Worm (Caenorhabditis elegans) whole organism, late embryonic: ENCODE data around the gene cdk-1.

Source experiments
- C08G9.2 ChIP-seq: sonication (generic microtip); optimal IDR thresholded peaks from 2 replicates; lab custom pipeline; 2016; ENCODE audit warnings: mild to moderate bottlenecking, missing genetic modification characterization, moderate library complexity, missing compliant biosample characterization
- C38D4.7 ChIP-seq: fragments of 200-800 bp; sonication (Bioruptor generic); optimal IDR thresholded peaks from 2 replicates; lab custom pipeline; 2018; ENCODE audit warnings: mild to moderate bottlenecking, missing genetic modification characterization, moderate library complexity, missing compliant biosample characterization
- K02D7.2 ChIP-seq: sonication (generic microtip); optimal IDR thresholded peaks from 2 replicates; lab custom pipeline; 2017; ENCODE audit warnings: mild to moderate bottlenecking, missing genetic modification characterization, missing compliant biosample characterization
- K09A11.1 ChIP-seq: sonication (generic microtip); optimal IDR thresholded peaks from 2 replicates; lab custom pipeline; 2017; ENCODE audit warnings: antibody characterized with exemption, mild to moderate bottlenecking, missing genetic modification characterization, missing compliant biosample characterization; ENCODE audit not compliant: insufficient read depth
- T23F11.4 ChIP-seq: fragments of 200-800 bp; sonication (Bioruptor generic); optimal IDR thresholded peaks from 2 replicates; lab custom pipeline; 2018; ENCODE audit warnings: mild to moderate bottlenecking, missing genetic modification characterization, missing compliant biosample characterization
- ahr-1 ChIP-seq: sonication (generic microtip); optimal IDR thresholded peaks from 2 replicates; lab custom pipeline; 2016; ENCODE audit warnings: missing genetic modification characterization, missing compliant biosample characterization
- ama-1 ChIP-seq: fragments of 150-350 bp; optimal IDR thresholded peaks from 2 replicates; lab custom pipeline; 2014
- ceh-14 ChIP-seq: sonication (generic microtip); optimal IDR thresholded peaks from 2 replicates; lab custom pipeline; 2016; ENCODE audit warnings: missing genotype, missing genetic modification characterization, missing compliant biosample characterization
- ceh-18 ChIP-seq: sonication (generic microtip); optimal IDR thresholded peaks from 2 replicates; lab custom pipeline; 2016; ENCODE audit warnings: missing genetic modification characterization, missing compliant biosample characterization
- ceh-24 ChIP-seq: sonication (generic microtip); optimal IDR thresholded peaks from 2 replicates; lab custom pipeline; 2016; ENCODE audit warnings: mild to moderate bottlenecking, missing genetic modification characterization, missing compliant biosample characterization
- ceh-30 ChIP-seq: fragments of 150-350 bp; optimal IDR thresholded peaks from 2 replicates; lab custom pipeline; 2014; ENCODE audit warnings: missing biosample characterization, missing genetic modification characterization
- ceh-34 ChIP-seq: sonication (generic microtip); optimal IDR thresholded peaks from 2 replicates; lab custom pipeline; 2016; ENCODE audit warnings: mild to moderate bottlenecking, missing genetic modification characterization, missing compliant biosample characterization
- ceh-48 ChIP-seq: sonication (generic microtip); optimal IDR thresholded peaks from 2 replicates; lab custom pipeline; 2016; ENCODE audit warnings: missing genetic modification characterization, inconsistent platforms, missing compliant biosample characterization
- che-1 ChIP-seq: sonication (generic microtip); optimal IDR thresholded peaks from 2 replicates; lab custom pipeline; 2016; ENCODE audit warnings: mild to moderate bottlenecking, missing genetic modification characterization, missing compliant biosample characterization
- dmd-4 ChIP-seq: sonication (generic microtip); optimal IDR thresholded peaks from 2 replicates; lab custom pipeline; 2016; ENCODE audit warnings: borderline replicate concordance, missing genetic modification characterization, missing compliant biosample characterization
- elt-2 ChIP-seq: sonication (generic microtip); optimal IDR thresholded peaks from 2 replicates; lab custom pipeline; 2016; ENCODE audit warnings: missing genetic modification reagents, missing genetic modification characterization, missing compliant biosample characterization
- elt-4 ChIP-seq: sonication (generic microtip); optimal IDR thresholded peaks from 2 replicates; lab custom pipeline; 2016; ENCODE audit warnings: missing genetic modification characterization, missing compliant biosample characterization
- fkh-6 ChIP-seq: sonication (generic microtip); optimal IDR thresholded peaks from 2 replicates; lab custom pipeline; 2016; ENCODE audit warnings: missing genetic modification characterization, missing compliant biosample characterization
- gmeb-2 ChIP-seq: sonication (generic microtip); optimal IDR thresholded peaks from 2 replicates; lab custom pipeline; 2016; ENCODE audit warnings: missing genetic modification characterization, inconsistent platforms, missing compliant biosample characterization
- hlh-13 ChIP-seq: fragments of 200-800 bp; sonication (Bioruptor generic); optimal IDR thresholded peaks from 2 replicates; lab custom pipeline; 2018; ENCODE audit warnings: mild to moderate bottlenecking, missing genetic modification characterization, missing compliant biosample characterization
- hlh-15 ChIP-seq: sonication (generic microtip); optimal IDR thresholded peaks from 2 replicates; lab custom pipeline; 2016; ENCODE audit warnings: missing genetic modification characterization, missing compliant biosample characterization
- hlh-30 ChIP-seq: sonication (generic microtip); optimal IDR thresholded peaks from 2 replicates; lab custom pipeline; 2017; ENCODE audit warnings: antibody characterized with exemption, missing genetic modification characterization, missing compliant biosample characterization; ENCODE audit not compliant: insufficient read depth
- hlh-6 ChIP-seq: sonication (generic microtip); optimal IDR thresholded peaks from 2 replicates; lab custom pipeline; 2016; ENCODE audit warnings: missing genotype, missing genetic modification characterization, missing compliant biosample characterization
- hlh-8 ChIP-seq: sonication (generic microtip); optimal IDR thresholded peaks from 2 replicates; lab custom pipeline; 2016; ENCODE audit warnings: missing genotype, missing genetic modification characterization, missing compliant biosample characterization
- mec-3 ChIP-seq: sonication (generic microtip); optimal IDR thresholded peaks from 2 replicates; lab custom pipeline; 2016; ENCODE audit warnings: borderline replicate concordance, missing genetic modification characterization, missing compliant biosample characterization
- nfya-1 ChIP-seq: sonication (generic microtip); optimal IDR thresholded peaks from 2 replicates; lab custom pipeline; 2017; ENCODE audit warnings: missing genetic modification characterization, mild to moderate bottlenecking, missing compliant biosample characterization, antibody characterized with exemption, moderate library complexity
- nhr-232 ChIP-seq: sonication (generic microtip); optimal IDR thresholded peaks from 2 replicates; lab custom pipeline; 2016; ENCODE audit warnings: missing genetic modification characterization, missing compliant biosample characterization
- npax-4 ChIP-seq: sonication (generic microtip); optimal IDR thresholded peaks from 2 replicates; lab custom pipeline; 2016; ENCODE audit warnings: missing genetic modification characterization, missing compliant biosample characterization
- odd-2 ChIP-seq: sonication (generic microtip); optimal IDR thresholded peaks from 2 replicates; lab custom pipeline; 2017; ENCODE audit warnings: antibody characterized with exemption, mild to moderate bottlenecking, missing genetic modification characterization, missing compliant biosample characterization
- pag-3 ChIP-seq: sonication (generic microtip); optimal IDR thresholded peaks from 2 replicates; lab custom pipeline; 2016; ENCODE audit warnings: missing compliant biosample characterization, missing genetic modification characterization, borderline replicate concordance
- pat-9 ChIP-seq: fragments of 200-800 bp; sonication (Bioruptor generic); optimal IDR thresholded peaks from 2 replicates; lab custom pipeline; 2018; ENCODE audit warnings: mild to moderate bottlenecking, missing genetic modification characterization, moderate library complexity, missing compliant biosample characterization
- pha-2 ChIP-seq: sonication (generic microtip); optimal IDR thresholded peaks from 2 replicates; lab custom pipeline; 2017; ENCODE audit warnings: mild to moderate bottlenecking, missing genetic modification characterization, missing compliant biosample characterization
- pha-4 ChIP-seq: fragments of 150-350 bp; optimal IDR thresholded peaks from 2 replicates; lab custom pipeline; 2018; ENCODE audit warnings: missing biosample characterization, missing genetic modification reagents, missing genetic modification characterization
- pqm-1 ChIP-seq: sonication (generic microtip); optimal IDR thresholded peaks from 2 replicates; lab custom pipeline; 2016; ENCODE audit warnings: missing genetic modification characterization, missing compliant biosample characterization
- ref-2 ChIP-seq: sonication (generic microtip); optimal IDR thresholded peaks from 2 replicates; lab custom pipeline; 2016; ENCODE audit warnings: missing genetic modification characterization, missing compliant biosample characterization
- sox-4 ChIP-seq: sonication (generic microtip); optimal IDR thresholded peaks from 2 replicates; lab custom pipeline; 2017; ENCODE audit warnings: mild to moderate bottlenecking, missing genetic modification characterization, inconsistent platforms, missing compliant biosample characterization
- syd-9 ChIP-seq: sonication (generic microtip); optimal IDR thresholded peaks from 2 replicates; lab custom pipeline; 2016; ENCODE audit warnings: mild to moderate bottlenecking, missing genetic modification characterization, moderate library complexity, missing compliant biosample characterization
- tbx-2 ChIP-seq: sonication (generic microtip); optimal IDR thresholded peaks from 2 replicates; lab custom pipeline; 2016; ENCODE audit warnings: missing genetic modification characterization, missing compliant biosample characterization
- tbx-7 ChIP-seq: sonication (generic microtip); optimal IDR thresholded peaks from 2 replicates; lab custom pipeline; 2016; ENCODE audit warnings: missing genotype, missing genetic modification characterization, missing compliant biosample characterization
- ttx-3 ChIP-seq: sonication (generic microtip); optimal IDR thresholded peaks from 2 replicates; lab custom pipeline; 2016; ENCODE audit warnings: missing genetic modification reagents, missing genetic modification characterization, missing compliant biosample characterization
- unc-55 ChIP-seq: sonication (generic microtip); optimal IDR thresholded peaks from 2 replicates; lab custom pipeline; 2017; ENCODE audit warnings: missing biosample characterization, missing genetic modification reagents, missing genetic modification characterization
- zip-5 ChIP-seq: sonication (generic microtip); optimal IDR thresholded peaks from 2 replicates; lab custom pipeline; 2016; ENCODE audit warnings: missing genetic modification characterization, missing compliant biosample characterization

The cdk-1 gene

ce11 chrIII:9714731-9715130 is 32.5 kb upstream of the cdk-1 start:
- peak; percentile 52 for TF ChIP-seq elt-2 (tag; lab: Kevin White, UChicago)
- no peak for TF ChIP-seq pag-3 (tag; lab: Kevin White, UChicago)

- TF ChIP-seq elt-2 (tag; lab: Kevin White, UChicago) (peak; percentile 55), ama-1 (lab: Kevin White, UChicago) (peak; percentile 5), ceh-18 (tag; lab: Kevin White, UChicago) (no peak)
These were observed 30.0 kb upstream of the cdk-1 start for ce11 chrIII:9717243-9717642.

- TF ChIP-seq odd-2 (no peak), fkh-6 (no peak), ceh-14 (tag; lab: Kevin White, UChicago) (no peak), nhr-232 (tag; lab: Kevin White, UChicago) (no peak), pha-4 (no peak), ttx-3 (no peak), hlh-15 (tag; lab: Kevin White, UChicago) (no peak), ahr-1 (tag; lab: Kevin White, UChicago) (no peak), K02D7.2 (no peak), tbx-7 (tag; lab: Kevin White, UChicago) (no peak)
These were observed 27.1 kb upstream of the cdk-1 start, which contains the start of gene ncx-7 for ce11 chrIII:9720191-9720590. Gene ncx-7 (minus strand): TSS chrIII:9720291.

- TF ChIP-seq elt-2 (tag; lab: Kevin White, UChicago) (peak; percentile 73), tbx-2 (tag; lab: Kevin White, UChicago) (no peak), unc-55 (no peak), che-1 (tag; lab: Kevin White, UChicago) (no peak), npax-4 (tag; lab: Kevin White, UChicago) (no peak), pha-2 (no peak)
These were observed 25.3 kb upstream of the cdk-1 start for ce11 chrIII:9721991-9722390.

- TF ChIP-seq T23F11.4 (GFP tag; lab: Kevin White, UChicago) (no peak), elt-2 (tag; lab: Kevin White, UChicago) (no peak), pat-9 (tag; lab: Kevin White, UChicago) (no peak), gmeb-2 (tag; lab: Kevin White, UChicago) (no peak), ceh-24 (tag; lab: Kevin White, UChicago) (no peak), nhr-232 (tag; lab: Kevin White, UChicago) (no peak), C08G9.2 (tag; lab: Kevin White, UChicago) (no peak), K02D7.2 (no peak), elt-4 (no peak), ceh-30 (tag; lab: Kevin White, UChicago) (no peak), ceh-48 (tag; lab: Kevin White, UChicago) (no peak), ama-1 (lab: Kevin White, UChicago) (no peak), syd-9 (tag; lab: Kevin White, UChicago) (no peak), hlh-13 (no peak), unc-55 (no peak), pqm-1 (no peak), C38D4.7 (GFP tag; lab: Kevin White, UChicago) (no peak), sox-4 (tag; lab: Kevin White, UChicago) (no peak)
- TF ChIP-seq, all 69 proteins: peak for 0
These were observed 22.2 kb upstream of the cdk-1 start, which contains the start of gene clec-162 for ce11 chrIII:9725114-9725513. Gene clec-162 (minus strand): TSS chrIII:9725214.

- TF ChIP-seq ref-2 (tag; lab: Kevin White, UChicago) = no peak
- TF ChIP-seq zip-5 (tag; lab: Kevin White, UChicago) = no peak
- no peak for TF ChIP-seq ceh-34 (tag; lab: Kevin White, UChicago)
- TF ChIP-seq dmd-4 (tag; lab: Kevin White, UChicago) = no peak
- TF ChIP-seq mec-3 (tag; lab: Kevin White, UChicago) = no peak
- no peak for TF ChIP-seq hlh-8 (tag; lab: Kevin White, UChicago)
- no peak for TF ChIP-seq hlh-6
- no peak for TF ChIP-seq unc-55
- no peak for TF ChIP-seq syd-9 (tag; lab: Kevin White, UChicago)
- no peak for TF ChIP-seq C38D4.7 (GFP tag; lab: Kevin White, UChicago)
- TF ChIP-seq K09A11.1 (tag; lab: Kevin White, UChicago) = no peak
- TF ChIP-seq hlh-30 (tag; lab: Kevin White, UChicago) = no peak
- no peak for TF ChIP-seq npax-4 (tag; lab: Kevin White, UChicago)
- no peak for TF ChIP-seq nfya-1 (tag; lab: Kevin White, UChicago)
- TF ChIP-seq pha-4 = no peak
These were observed 19.8 kb upstream of the cdk-1 start, which contains the start of gene C07A9.12 for ce11 chrIII:9727439-9727838. Gene C07A9.12 (minus strand): TSS chrIII:9727539.
